Fruit fly (Drosophila melanogaster) whole organism, embryonic: ENCODE data around the gene Cks85A.

Experiments used
- Antp ChIP-seq: fragments of 200-800 bp; sonication (Bioruptor generic); optimal IDR thresholded peaks from 3 replicates; lab custom pipeline; 2016; ENCODE audit warnings: missing biosample characterization, missing genetic modification characterization
- BEAF-32 ChIP-seq: fragments of 200-800 bp; sonication (Bioruptor generic); optimal IDR thresholded peaks from 3 replicates; lab custom pipeline; 2017; ENCODE audit warnings: missing biosample characterization, missing genetic modification characterization, mild to moderate bottlenecking, moderate library complexity, missing genetic modification reagents
- CG10147 ChIP-seq: fragments of 200-800 bp; sonication (Bioruptor generic); optimal IDR thresholded peaks from 2 replicates; lab custom pipeline; 2019; ENCODE audit warnings: missing biosample characterization, mild to moderate bottlenecking, missing genetic modification characterization, moderate library complexity
- CG10565 ChIP-seq: fragments of 200-800 bp; sonication (Bioruptor generic); optimal IDR thresholded peaks from 3 replicates; lab custom pipeline; 2016; ENCODE audit warnings: missing biosample characterization, mild to moderate bottlenecking, missing genetic modification characterization
- CG12299 ChIP-seq: fragments of 200-800 bp; sonication (Bioruptor generic); optimal IDR thresholded peaks from 2 replicates; lab custom pipeline; 2018; ENCODE audit warnings: missing biosample characterization, mild to moderate bottlenecking, missing genetic modification characterization
- CG13287 ChIP-seq: fragments of 200-800 bp; sonication (Bioruptor generic); IDR thresholded peaks from 2 replicates; pipeline ENCODE4 v1.3.6; 2022; ENCODE audit warnings: missing biosample characterization, missing genetic modification characterization; ENCODE audit not compliant: partially characterized antibody
- CG1529 ChIP-seq: fragments of 200-800 bp; sonication (Bioruptor generic); optimal IDR thresholded peaks from 3 replicates; lab custom pipeline; 2018; ENCODE audit warnings: missing biosample characterization, missing genetic modification characterization
- CG15514 ChIP-seq: fragments of 200-800 bp; sonication (Bioruptor generic); optimal IDR thresholded peaks from 3 replicates; lab custom pipeline; 2017; ENCODE audit warnings: missing biosample characterization, missing genetic modification characterization, mild to moderate bottlenecking, moderate library complexity, missing genetic modification reagents
- CG17328 ChIP-seq: fragments of 200-800 bp; sonication (Bioruptor generic); IDR thresholded peaks from 2 replicates; pipeline ENCODE4 v1.3.6; 2022; ENCODE audit warnings: missing biosample characterization, missing genetic modification characterization
- CG17829 ChIP-seq: fragments of 200-800 bp; optimal IDR thresholded peaks from 2 replicates; lab custom pipeline; 2019; ENCODE audit warnings: missing biosample characterization, mild to moderate bottlenecking, missing genetic modification characterization, moderate library complexity
- CG2120 ChIP-seq: fragments of 200-800 bp; sonication (Bioruptor generic); optimal IDR thresholded peaks from 3 replicates; lab custom pipeline; 2016; ENCODE audit warnings: missing biosample characterization, missing genetic modification characterization
- CG2678 ChIP-seq: fragments of 200-800 bp; sonication (Bioruptor generic); optimal IDR thresholded peaks from 3 replicates; lab custom pipeline; 2019; ENCODE audit warnings: missing biosample characterization, mild to moderate bottlenecking, missing genetic modification characterization, moderate library complexity
- CG31365 ChIP-seq: fragments of 200-800 bp; sonication (Bioruptor generic); optimal IDR thresholded peaks from 2 replicates; lab custom pipeline; 2018; ENCODE audit warnings: missing biosample characterization, mild to moderate bottlenecking, missing genetic modification characterization
- CG4820 ChIP-seq: fragments of 200-800 bp; sonication (Bioruptor generic); optimal IDR thresholded peaks from 3 replicates; lab custom pipeline; 2016; ENCODE audit warnings: missing biosample characterization, missing genetic modification characterization
- CG4854 ChIP-seq: fragments of 200-800 bp; sonication (Bioruptor generic); optimal IDR thresholded peaks from 2 replicates; lab custom pipeline; 2016; ENCODE audit warnings: missing biosample characterization, missing genetic modification characterization, inconsistent platforms
- CG5180 ChIP-seq: fragments of 200-800 bp; sonication (Bioruptor generic); optimal IDR thresholded peaks from 3 replicates; lab custom pipeline; 2017; ENCODE audit warnings: missing biosample characterization, missing genetic modification characterization, mild to moderate bottlenecking, moderate library complexity, missing genetic modification reagents
- CG6654 ChIP-seq: fragments of 200-800 bp; sonication (Bioruptor generic); optimal IDR thresholded peaks from 2 replicates; lab custom pipeline; 2017; ENCODE audit warnings: missing biosample characterization, mild to moderate bottlenecking, missing genetic modification characterization
- CG8478 ChIP-seq: fragments of >200 bp; optimal IDR thresholded peaks from 2 replicates; lab custom pipeline; 2018
- CG9437 ChIP-seq: fragments of 200-800 bp; sonication (Bioruptor generic); optimal IDR thresholded peaks from 2 replicates; lab custom pipeline; 2018; ENCODE audit warnings: missing biosample characterization, mild to moderate bottlenecking, missing genetic modification characterization
- CrebB ChIP-seq: fragments of 200-800 bp; sonication (Bioruptor generic); optimal IDR thresholded peaks from 3 replicates; lab custom pipeline; 2018; ENCODE audit warnings: missing biosample characterization, mild to moderate bottlenecking, missing genetic modification characterization
- D19A ChIP-seq: fragments of 200-800 bp; optimal IDR thresholded peaks from 3 replicates; lab custom pipeline; 2019; ENCODE audit warnings: missing biosample characterization, mild to moderate bottlenecking, missing genetic modification characterization, moderate library complexity
- Dbx ChIP-seq: fragments of 200-800 bp; sonication (Bioruptor generic); IDR thresholded peaks from 3 replicates; pipeline ENCODE4 v1.3.6; 2022; ENCODE audit warnings: missing biosample characterization, missing genetic modification characterization
- Dek ChIP-seq: fragments of 200-800 bp; sonication (Bioruptor generic); optimal IDR thresholded peaks from 3 replicates; lab custom pipeline; 2019; ENCODE audit warnings: missing biosample characterization, mild to moderate bottlenecking, missing genetic modification characterization, moderate library complexity
- Drgx ChIP-seq: fragments of 200-800 bp; sonication (Bioruptor generic); IDR thresholded peaks from 2 replicates; pipeline ENCODE4 v1.3.6; 2022; ENCODE audit warnings: missing biosample characterization, missing genetic modification characterization
- Fer2 ChIP-seq: fragments of 200-800 bp; sonication (Bioruptor generic); optimal IDR thresholded peaks from 2 replicates; lab custom pipeline; 2018; ENCODE audit warnings: missing biosample characterization, mild to moderate bottlenecking, missing genetic modification characterization, moderate library complexity
- NK7.1 ChIP-seq: fragments of 200-800 bp; sonication (Bioruptor generic); optimal IDR thresholded peaks from 3 replicates; lab custom pipeline; 2016; ENCODE audit warnings: missing biosample characterization, missing genetic modification characterization
- PHDP ChIP-seq: fragments of 200-800 bp; sonication (Bioruptor generic); optimal IDR thresholded peaks from 3 replicates; lab custom pipeline; 2018; ENCODE audit warnings: missing biosample characterization, mild to moderate bottlenecking, missing genetic modification characterization, moderate library complexity
- Rx ChIP-seq: fragments of 200-800 bp; sonication (Bioruptor generic); IDR thresholded peaks from 2 replicates; pipeline ENCODE4 v1.3.6; 2022; ENCODE audit warnings: missing biosample characterization, missing genetic modification characterization
- Side ChIP-seq: fragments of 200-800 bp; sonication (Bioruptor generic); optimal IDR thresholded peaks from 2 replicates; lab custom pipeline; 2016; ENCODE audit warnings: missing biosample characterization, missing genetic modification characterization
- Tbp ChIP-seq: fragments of >200 bp; optimal IDR thresholded peaks from 2 replicates; lab custom pipeline; 2018; ENCODE audit warnings: missing biosample characterization, missing genetic modification characterization
- Vsx1 ChIP-seq: fragments of 200-800 bp; sonication (Bioruptor generic); optimal IDR thresholded peaks from 2 replicates; lab custom pipeline; 2017; ENCODE audit warnings: missing biosample characterization, mild to moderate bottlenecking, missing genetic modification characterization, missing genetic modification reagents
- ato ChIP-seq: fragments of 200-800 bp; sonication (Bioruptor generic); IDR thresholded peaks from 2 replicates; pipeline ENCODE4 v1.3.6; 2022; ENCODE audit warnings: missing biosample characterization, missing genetic modification characterization; ENCODE audit not compliant: partially characterized antibody
- bowl ChIP-seq: fragments of 200-800 bp; sonication (Bioruptor generic); IDR thresholded peaks from 2 replicates; pipeline ENCODE4 v1.3.6; 2022; ENCODE audit warnings: missing biosample characterization, missing genetic modification characterization
- dmrt99B ChIP-seq: fragments of 200-800 bp; sonication (Bioruptor generic); optimal IDR thresholded peaks from 2 replicates; lab custom pipeline; 2018; ENCODE audit warnings: missing biosample characterization, mild to moderate bottlenecking, missing genetic modification characterization, moderate library complexity
- exex ChIP-seq: fragments of 200-800 bp; sonication (Bioruptor generic); optimal IDR thresholded peaks from 4 replicates; lab custom pipeline; 2018; ENCODE audit warnings: missing biosample characterization, mild to moderate bottlenecking, missing genetic modification characterization, moderate library complexity
- fd3F ChIP-seq: fragments of 200-800 bp; sonication (Bioruptor generic); optimal IDR thresholded peaks from 2 replicates; lab custom pipeline; 2018; ENCODE audit warnings: missing biosample characterization, mild to moderate bottlenecking, missing genetic modification characterization, moderate library complexity
- fd64A ChIP-seq: fragments of 200-800 bp; sonication (Bioruptor generic); optimal IDR thresholded peaks from 3 replicates; lab custom pipeline; 2018; ENCODE audit warnings: missing biosample characterization, mild to moderate bottlenecking, missing genetic modification characterization
- gro ChIP-seq: fragments of 200-800 bp; sonication (Bioruptor generic); optimal IDR thresholded peaks from 2 replicates; lab custom pipeline; 2016; ENCODE audit warnings: missing biosample characterization, missing genetic modification characterization
- her ChIP-seq: fragments of 200-800 bp; sonication (Bioruptor generic); optimal IDR thresholded peaks from 2 replicates; lab custom pipeline; 2016; ENCODE audit warnings: missing biosample characterization, missing genetic modification characterization
- klu ChIP-seq: fragments of 200-800 bp; sonication (Bioruptor generic); IDR thresholded peaks from 2 replicates; pipeline ENCODE4 v1.3.6; 2022; ENCODE audit warnings: missing biosample characterization, missing genetic modification characterization
- nmo ChIP-seq: fragments of 200-800 bp; sonication (Bioruptor generic); optimal IDR thresholded peaks from 2 replicates; lab custom pipeline; 2018; ENCODE audit warnings: missing biosample characterization, mild to moderate bottlenecking, missing genetic modification characterization, moderate library complexity
- org-1 ChIP-seq: fragments of 200-800 bp; sonication (Bioruptor generic); optimal IDR thresholded peaks from 2 replicates; lab custom pipeline; 2017; ENCODE audit warnings: missing biosample characterization, missing genetic modification characterization
- pho ChIP-seq: fragments of 200-800 bp; sonication (Bioruptor generic); optimal IDR thresholded peaks from 2 replicates; lab custom pipeline; 2016; ENCODE audit warnings: missing biosample characterization, missing genetic modification characterization
- pros ChIP-seq: fragments of 200-800 bp; sonication (Bioruptor generic); optimal IDR thresholded peaks from 3 replicates; lab custom pipeline; 2019; ENCODE audit warnings: missing biosample characterization, mild to moderate bottlenecking, missing genetic modification characterization, moderate library complexity
- salm ChIP-seq: fragments of 200-800 bp; sonication (Bioruptor generic); optimal IDR thresholded peaks from 2 replicates; lab custom pipeline; 2018; ENCODE audit warnings: missing biosample characterization, mild to moderate bottlenecking, missing genetic modification characterization
- slou ChIP-seq: fragments of 200-800 bp; sonication (Bioruptor generic); optimal IDR thresholded peaks from 3 replicates; lab custom pipeline; 2016; ENCODE audit warnings: missing biosample characterization, missing genetic modification characterization
- sug ChIP-seq: fragments of 200-800 bp; optimal IDR thresholded peaks from 2 replicates; lab custom pipeline; 2019; ENCODE audit warnings: missing biosample characterization, mild to moderate bottlenecking, missing genetic modification characterization, moderate library complexity
- tll ChIP-seq, 2 experiments: fragments of 200-800 bp in 1 of 2; fragments of >200 bp in 1 of 2; sonication (Bioruptor generic) in 1 of 2; optimal IDR thresholded peaks; 2 replicates each; lab custom pipeline; 2017 to 2019; ENCODE audit warnings: missing biosample characterization in 2 of 2, missing genetic modification characterization in 2 of 2, mild to moderate bottlenecking in 1 of 2, moderate library complexity in 1 of 2
- wek ChIP-seq: fragments of 200-800 bp; sonication (Bioruptor generic); optimal IDR thresholded peaks from 3 replicates; lab custom pipeline; 2018; ENCODE audit warnings: missing biosample characterization, mild to moderate bottlenecking, missing genetic modification characterization, moderate library complexity
- yki ChIP-seq: fragments of >200 bp; optimal IDR thresholded peaks from 3 replicates; lab custom pipeline; 2018

The Cks85A gene

dm6 chr3R:8676560-8677000 lies 41.7 kb downstream of the Cks85A start, which contains the start of the genes Unc50, CG11755 and CG8043 (continued):
- TF ChIP-seq CG4820 (peak; percentile 57), pros (GFP tag; lab: Kevin White, UChicago) (peak; percentile 42), CG13287 (GFP tag; lab: Robert Waterston, UW) (peak; percentile 99), salm (tag; lab: Kevin White, UChicago) (no peak), NK7.1 (GFP tag; lab: Kevin White, UChicago) (peak; percentile 25), D19A (tag; lab: Kevin White, UChicago) (peak; percentile 69), klu (GFP tag; lab: Robert Waterston, UW) (peak; percentile 74; the same call in 1 of the 2 replicates), BEAF-32 (GFP tag; lab: Kevin White, UChicago) (peak; percentile 98), CG10565 (no peak), Drgx (GFP tag; lab: Robert Waterston, UW) (peak; percentile 35; the same call in 1 of the 2 replicates), CG1529 (GFP tag; lab: Kevin White, UChicago) (peak; percentile 32), Tbp (GFP tag; lab: Kevin White, UChicago) (no peak), CG2678 (tag; lab: Kevin White, UChicago) (peak; percentile 82), Vsx1 (no peak), her (GFP tag; lab: Kevin White, UChicago) (no peak), CG17829 (tag; lab: Kevin White, UChicago) (peak; percentile 83), dmrt99B (tag; lab: Kevin White, UChicago) (peak; percentile 73), CG6654 (GFP tag; lab: Kevin White, UChicago) (peak; percentile 10), bowl (GFP tag; lab: Robert Waterston, UW) (no peak), CG9437 (GFP tag; lab: Kevin White, UChicago) (peak; percentile 72), CG17328 (GFP tag; lab: Robert Waterston, UW) (0 out of 2 replicates have a peak, but pooled peaks have one; percentile 7), fd3F (peak; percentile 65), org-1 (GFP tag; lab: Kevin White, UChicago) (no peak), pho (peak; percentile 71), CG15514 (GFP tag; lab: Kevin White, UChicago) (peak; percentile 96), CG5180 (GFP tag; lab: Kevin White, UChicago) (peak; percentile 46), Antp (GFP tag; lab: Kevin White, UChicago) (peak; percentile 53), gro (GFP tag; lab: Kevin White, UChicago) (peak; percentile 25), Fer2 (tag; lab: Kevin White, UChicago) (peak; percentile 63), Rx (peak; percentile 46; the same call in 1 of the 2 replicates), CG2120 (peak; percentile 89), fd64A (GFP tag; lab: Kevin White, UChicago) (no peak), wek (GFP tag; lab: Kevin White, UChicago) (no peak), ato (GFP tag; lab: Robert Waterston, UW) (peak; percentile 74; the same call in 1 of the 2 replicates), tll (GFP tag; optimal IDR thresholded peaks at IDR 0.05; lab: Kevin White, UChicago) (peak in 1 of 2 experiments; percentile 80), Side (peak; percentile 56), CG8478 (lab: Kevin White, UChicago) (no peak), PHDP (no peak), CrebB (tag; lab: Kevin White, UChicago) (peak; percentile 64), Dek (tag; lab: Kevin White, UChicago) (peak; percentile 59), yki (lab: Kevin White, UChicago) (no peak), CG10147 (GFP tag; lab: Kevin White, UChicago) (peak; percentile 81), CG12299 (tag; lab: Kevin White, UChicago) (peak; percentile 28), nmo (GFP tag; lab: Kevin White, UChicago) (peak; percentile 92), Dbx (GFP tag; lab: Robert Waterston, UW) (peak; percentile 90), slou (peak; percentile 78), exex (tag; lab: Kevin White, UChicago) (no peak), sug (peak; percentile 88), CG4854 (peak; percentile 70), CG31365 (tag; lab: Kevin White, UChicago) (peak; percentile 19)
